Fruit fly (Drosophila melanogaster): ENCODE results near the gene qin.

DNA sequence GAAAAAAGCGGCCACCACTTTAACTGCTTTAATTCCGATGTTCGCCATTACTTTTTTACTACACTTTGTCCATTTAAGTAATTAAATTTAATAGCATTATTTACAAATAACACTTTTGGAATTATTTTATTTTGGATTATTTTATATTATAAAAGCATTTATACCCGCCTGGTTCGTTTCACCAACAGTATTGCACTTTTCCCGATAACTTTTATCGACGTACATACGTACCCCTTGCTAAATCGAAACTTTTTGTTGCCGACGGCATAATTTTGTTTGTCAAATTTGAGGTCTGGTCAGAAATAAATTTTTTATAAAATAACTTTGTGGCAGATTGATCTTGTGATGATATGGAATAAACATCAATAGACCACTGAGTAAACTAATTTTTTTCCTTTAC lies 31.3 kb upstream of the qin start, which contains the start of gene CG7691:
- TF ChIP-seq Clk (GFP tag; optimal IDR thresholded peaks at IDR 0.05) = no peak
- TF ChIP-seq tj (GFP tag; optimal IDR thresholded peaks at IDR 0.05) = no peak
- no peak for TF ChIP-seq cnc (optimal IDR thresholded peaks at IDR 0.05)
- TF ChIP-seq ovo (GFP tag; optimal IDR thresholded peaks at IDR 0.05) = no peak
- no peak for TF ChIP-seq CG12768 (GFP tag; optimal IDR thresholded peaks at IDR 0.05)
- TF ChIP-seq Mnt (GFP tag; optimal IDR thresholded peaks at IDR 0.05) = no peak
- no peak for TF ChIP-seq CG7101 (tag; optimal IDR thresholded peaks at IDR 0.05)
- no peak for TF ChIP-seq Hr96 (GFP tag; optimal IDR thresholded peaks at IDR 0.05)
- no peak for TF ChIP-seq kay (GFP tag; ENCODE audit: borderline replicate concordance)
- no peak for TF ChIP-seq toe (GFP tag; optimal IDR thresholded peaks at IDR 0.05)
- no peak for TF ChIP-seq CG33017 (tag; optimal IDR thresholded peaks at IDR 0.05)
- TF ChIP-seq bab1 (GFP tag; optimal IDR thresholded peaks at IDR 0.05) = no peak
- TF ChIP-seq cic (GFP tag; optimal IDR thresholded peaks at IDR 0.05) = no peak
- no peak for TF ChIP-seq CG1620 (GFP tag; optimal IDR thresholded peaks at IDR 0.05)
